Worm (Caenorhabditis elegans) whole organism, mixed stage, embryonic: ENCODE measurements around the gene C10F3.7.

Experiments
- bed-3 ChIP-seq: fragments of 200-800 bp; sonication (Bioruptor generic); optimal IDR thresholded peaks from 3 replicates; lab custom pipeline; 2018; ENCODE audit warnings: mild to moderate bottlenecking, missing genetic modification characterization, moderate library complexity, missing compliant biosample characterization
- blmp-1 ChIP-seq: fragments of 150-350 bp; optimal IDR thresholded peaks from 2 replicates; lab custom pipeline; 2014; ENCODE audit warnings: missing biosample characterization, missing genetic modification characterization
- ceh-39 ChIP-seq: fragments of 150-350 bp; optimal IDR thresholded peaks from 2 replicates; lab custom pipeline; 2014; ENCODE audit warnings: missing biosample characterization, missing genetic modification characterization
- ceh-43 ChIP-seq: fragments of 200-800 bp; sonication (Bioruptor generic); optimal IDR thresholded peaks from 2 replicates; lab custom pipeline; 2018; ENCODE audit warnings: mild to moderate bottlenecking, missing genetic modification characterization, moderate library complexity, missing compliant biosample characterization
- ceh-83 ChIP-seq: fragments of 200-800 bp; sonication (Bioruptor generic); optimal IDR thresholded peaks from 2 replicates; lab custom pipeline; 2018; ENCODE audit warnings: mild to moderate bottlenecking, missing genetic modification characterization, missing compliant biosample characterization
- ces-1 ChIP-seq: fragments of 150-350 bp; optimal IDR thresholded peaks from 2 replicates; lab custom pipeline; 2014; ENCODE audit warnings: missing biosample characterization, missing genetic modification reagents, missing genetic modification characterization
- cnd-1 ChIP-seq: fragments of 200-800 bp; sonication (Bioruptor generic); optimal IDR thresholded peaks from 2 replicates; lab custom pipeline; 2018; ENCODE audit warnings: mild to moderate bottlenecking, missing genetic modification characterization, missing compliant biosample characterization
- drap-1 ChIP-seq: fragments of 200-800 bp; sonication (Bioruptor generic); optimal IDR thresholded peaks from 3 replicates; lab custom pipeline; 2018; ENCODE audit warnings: mild to moderate bottlenecking, missing genetic modification characterization, missing compliant biosample characterization
- elt-1 ChIP-seq: sonication (generic microtip); optimal IDR thresholded peaks from 2 replicates; lab custom pipeline; 2017; ENCODE audit warnings: missing genetic modification characterization, mild to moderate bottlenecking, missing compliant biosample characterization, antibody characterized with exemption, moderate library complexity, borderline replicate concordance; ENCODE audit not compliant: insufficient read depth
- elt-3 ChIP-seq: fragments of 150-350 bp; optimal IDR thresholded peaks from 2 replicates; lab custom pipeline; 2014; ENCODE audit warnings: missing biosample characterization, missing genetic modification characterization
- flh-1 ChIP-seq: fragments of 200-800 bp; sonication (Bioruptor generic); optimal IDR thresholded peaks from 2 replicates; lab custom pipeline; 2018; ENCODE audit warnings: mild to moderate bottlenecking, missing genetic modification characterization, moderate library complexity, missing compliant biosample characterization
- hlh-1 ChIP-seq: fragments of 150-350 bp; optimal IDR thresholded peaks from 2 replicates; lab custom pipeline; 2014; ENCODE audit warnings: missing biosample characterization, missing genetic modification reagents, missing genetic modification characterization
- lin-13 ChIP-seq: fragments of 150-350 bp; optimal IDR thresholded peaks from 2 replicates; lab custom pipeline; 2014; ENCODE audit warnings: missing biosample characterization, missing genetic modification characterization
- lin-32 ChIP-seq: fragments of 200-800 bp; sonication (Bioruptor generic); optimal IDR thresholded peaks from 2 replicates; lab custom pipeline; 2018; ENCODE audit warnings: mild to moderate bottlenecking, missing genetic modification characterization, missing compliant biosample characterization
- lsy-2 ChIP-seq: fragments of 150-350 bp; optimal IDR thresholded peaks from 2 replicates; lab custom pipeline; 2014; ENCODE audit warnings: missing biosample characterization, missing genetic modification characterization
- mab-5 ChIP-seq: fragments of 150-350 bp; optimal IDR thresholded peaks from 2 replicates; lab custom pipeline; 2014; ENCODE audit warnings: missing biosample characterization, missing genetic modification characterization
- mep-1 ChIP-seq: fragments of 150-350 bp; optimal IDR thresholded peaks from 2 replicates; lab custom pipeline; 2017; ENCODE audit warnings: missing biosample characterization, missing genetic modification reagents, missing genetic modification characterization, inconsistent platforms
- mls-2 ChIP-seq: sonication (generic microtip); optimal IDR thresholded peaks from 2 replicates; lab custom pipeline; 2016; ENCODE audit warnings: mild to moderate bottlenecking, missing genetic modification characterization, moderate library complexity, missing compliant biosample characterization
- nhr-12 ChIP-seq: fragments of 150-350 bp; optimal IDR thresholded peaks from 2 replicates; lab custom pipeline; 2014; ENCODE audit warnings: missing biosample characterization, missing genetic modification characterization
- nhr-2 ChIP-seq: fragments of 150-350 bp; optimal IDR thresholded peaks from 2 replicates; lab custom pipeline; 2014; ENCODE audit warnings: missing biosample characterization, missing genetic modification characterization
- nhr-237 ChIP-seq: fragments of 150-350 bp; optimal IDR thresholded peaks from 2 replicates; lab custom pipeline; 2014; ENCODE audit warnings: missing biosample characterization, missing genetic modification characterization
- nhr-28 ChIP-seq: fragments of 150-350 bp; optimal IDR thresholded peaks from 2 replicates; lab custom pipeline; 2014; ENCODE audit warnings: missing biosample characterization, missing genetic modification characterization
- pha-4 ChIP-seq: fragments of 150-350 bp; optimal IDR thresholded peaks from 2 replicates; lab custom pipeline; 2018; ENCODE audit warnings: missing biosample characterization, missing genetic modification reagents, missing genetic modification characterization
- sem-2 ChIP-seq: fragments of 200-800 bp; sonication (Bioruptor generic); optimal IDR thresholded peaks from 2 replicates; lab custom pipeline; 2018; ENCODE audit warnings: mild to moderate bottlenecking, missing genetic modification characterization, missing compliant biosample characterization
- snpc-4 ChIP-seq: fragments of 150-350 bp; optimal IDR thresholded peaks from 2 replicates; lab custom pipeline; 2014; ENCODE audit warnings: missing biosample characterization, missing genetic modification characterization
- sptf-1 ChIP-seq: sonication (generic microtip); optimal IDR thresholded peaks from 2 replicates; lab custom pipeline; 2017; ENCODE audit warnings: mild to moderate bottlenecking, missing genetic modification characterization, moderate library complexity, missing compliant biosample characterization
- tbx-8 ChIP-seq: fragments of 200-800 bp; sonication (Bioruptor generic); optimal IDR thresholded peaks from 2 replicates; lab custom pipeline; 2018; ENCODE audit warnings: mild to moderate bottlenecking, missing genetic modification characterization, moderate library complexity, missing compliant biosample characterization
- unc-120 ChIP-seq: sonication (generic microtip); optimal IDR thresholded peaks from 2 replicates; lab custom pipeline; 2017; ENCODE audit warnings: missing genetic modification characterization, missing compliant biosample characterization; ENCODE audit not compliant: poor library complexity, severe bottlenecking
- unc-62 ChIP-seq: fragments of 150-350 bp; optimal IDR thresholded peaks from 2 replicates; lab custom pipeline; 2014; ENCODE audit warnings: missing biosample characterization, missing genetic modification reagents, missing genetic modification characterization
- ztf-11 ChIP-seq: fragments of 150-350 bp; optimal IDR thresholded peaks from 2 replicates; lab custom pipeline; 2014; ENCODE audit warnings: missing biosample characterization, missing genetic modification characterization

C10F3.7 gene

DNA sequence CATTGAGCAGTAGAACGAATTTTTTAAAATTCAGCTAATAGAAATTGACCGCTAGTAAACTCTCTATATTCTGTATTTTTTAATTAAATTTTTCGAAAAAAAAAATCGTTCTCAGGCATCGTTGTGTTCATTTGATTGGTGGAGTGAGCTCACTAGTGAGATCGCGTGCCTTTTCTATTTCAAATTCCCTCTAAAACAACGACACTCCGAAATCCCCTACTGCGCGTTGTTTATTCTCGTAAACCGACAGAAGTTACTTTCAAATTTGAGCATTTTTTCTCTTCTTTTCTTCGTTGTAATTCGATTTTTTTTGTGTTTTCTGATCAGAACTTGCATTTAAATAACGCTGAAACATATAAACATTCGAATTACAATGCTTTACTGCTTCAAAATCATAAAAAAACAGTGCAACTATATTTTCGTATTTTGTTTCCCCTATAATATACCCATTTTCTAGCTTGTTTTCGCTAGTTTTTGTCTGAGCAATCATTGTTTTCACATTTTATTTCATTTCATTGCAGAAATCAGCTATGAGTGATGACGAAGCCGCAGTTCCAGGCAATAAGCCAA lies 47.1 kb downstream of the C10F3.7 start, which contains the start of gene syf-3:
TSS of gene syf-3 (plus strand) at position 520 of the 570 bp plus-strand sequence.
- TF ChIP-seq mep-1, result no peak
- TF ChIP-seq snpc-4, result no peak
- no peak for TF ChIP-seq ceh-83 (GFP tag; lab: Kevin White, UChicago)
- no peak for TF ChIP-seq ztf-11 (tag; lab: Kevin White, UChicago)
- TF ChIP-seq cnd-1, result no peak
- TF ChIP-seq nhr-2 (tag; lab: Kevin White, UChicago), result no peak
- TF ChIP-seq ceh-43, result no peak
- no peak for TF ChIP-seq lin-13 (tag; lab: Kevin White, UChicago)
- TF ChIP-seq unc-120 (tag; lab: Kevin White, UChicago), result no peak
- no peak for TF ChIP-seq ceh-39 (tag; lab: Kevin White, UChicago)
- TF ChIP-seq elt-1, result no peak
- TF ChIP-seq lsy-2 (tag; lab: Kevin White, UChicago), result peak; percentile 33
- TF ChIP-seq sem-2 (GFP tag; lab: Kevin White, UChicago), result no peak
- TF ChIP-seq blmp-1 (tag; lab: Kevin White, UChicago), result peak; percentile 6
- TF ChIP-seq lin-32 (GFP tag; lab: Kevin White, UChicago), result no peak
- TF ChIP-seq mab-5, result no peak
- no peak for TF ChIP-seq nhr-237 (tag; lab: Kevin White, UChicago)
- no peak for TF ChIP-seq sptf-1
- TF ChIP-seq hlh-1 (tag; lab: Kevin White, UChicago), result no peak
- TF ChIP-seq bed-3 (GFP tag; lab: Kevin White, UChicago), result no peak
- no peak for TF ChIP-seq mls-2 (tag; lab: Kevin White, UChicago)
- no peak for TF ChIP-seq nhr-12
- TF ChIP-seq drap-1 (GFP tag; lab: Kevin White, UChicago), result no peak
- TF ChIP-seq nhr-28 (tag; lab: Kevin White, UChicago), result no peak
- TF ChIP-seq unc-62 (GFP tag; lab: Kevin White, UChicago), result no peak
- peak; percentile 41 for TF ChIP-seq ces-1 (GFP tag; lab: Kevin White, UChicago)
- peak; percentile 15 for TF ChIP-seq pha-4 (tag; lab: Kevin White, UChicago)
- TF ChIP-seq elt-3 (tag; lab: Kevin White, UChicago), result no peak
- TF ChIP-seq, all 35 proteins: peak for 4

DNA sequence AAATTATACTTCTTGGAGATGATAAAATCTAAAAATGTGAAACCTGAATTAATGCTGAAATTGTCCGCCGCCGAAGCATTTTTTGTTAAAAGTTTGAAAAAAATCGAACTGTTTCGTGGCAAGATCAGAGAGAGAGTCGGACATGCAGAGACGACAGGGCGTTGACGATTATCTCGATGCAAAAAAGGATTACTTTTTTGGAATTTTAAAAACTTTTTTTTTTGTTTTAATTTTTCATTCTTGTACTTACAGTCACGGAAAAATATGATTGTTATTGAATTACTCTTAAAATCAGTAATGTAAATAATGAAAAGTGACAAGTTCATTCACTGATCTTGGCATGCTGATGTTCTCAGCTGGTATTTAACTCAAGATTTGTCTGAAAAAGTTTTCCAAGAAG lies 50.0 kb downstream of the C10F3.7 start, which contains the start of the genes M03F8.5 and M03F8.7:
TSS of gene M03F8.5 (minus strand) at position 101 of the 400 bp plus-strand sequence.
TSS of gene M03F8.7 (plus strand) at position 249 of the 400 bp plus-strand sequence.
- no peak for TF ChIP-seq ceh-39 (tag; lab: Kevin White, UChicago)
- no peak for TF ChIP-seq sem-2 (GFP tag; lab: Kevin White, UChicago)
- TF ChIP-seq unc-120 (tag; lab: Kevin White, UChicago), result no peak
- no peak for TF ChIP-seq snpc-4
- no peak for TF ChIP-seq tbx-8 (GFP tag; lab: Kevin White, UChicago)
- TF ChIP-seq ztf-11 (tag; lab: Kevin White, UChicago), result no peak
- no peak for TF ChIP-seq lin-32 (GFP tag; lab: Kevin White, UChicago)
- no peak for TF ChIP-seq flh-1 (GFP tag; lab: Kevin White, UChicago)
- no peak for TF ChIP-seq ceh-43
- no peak for TF ChIP-seq drap-1 (GFP tag; lab: Kevin White, UChicago)
- TF ChIP-seq nhr-12, result no peak
